Worm (Caenorhabditis elegans) whole organism, L4/young adult: ENCODE data around the gene pals-31.

Experiments used
- dao-5 ChIP-seq: sonication (generic microtip); optimal IDR thresholded peaks from 2 replicates; lab custom pipeline; 2016; ENCODE audit warnings: missing genotype, missing genetic modification characterization, moderate library complexity, missing compliant biosample characterization
- him-1 ChIP-seq: sonication (generic microtip); optimal IDR thresholded peaks from 2 replicates; lab custom pipeline; 2016; ENCODE audit warnings: missing genotype, missing genetic modification reagents, missing genetic modification characterization, missing compliant biosample characterization

DNA sequence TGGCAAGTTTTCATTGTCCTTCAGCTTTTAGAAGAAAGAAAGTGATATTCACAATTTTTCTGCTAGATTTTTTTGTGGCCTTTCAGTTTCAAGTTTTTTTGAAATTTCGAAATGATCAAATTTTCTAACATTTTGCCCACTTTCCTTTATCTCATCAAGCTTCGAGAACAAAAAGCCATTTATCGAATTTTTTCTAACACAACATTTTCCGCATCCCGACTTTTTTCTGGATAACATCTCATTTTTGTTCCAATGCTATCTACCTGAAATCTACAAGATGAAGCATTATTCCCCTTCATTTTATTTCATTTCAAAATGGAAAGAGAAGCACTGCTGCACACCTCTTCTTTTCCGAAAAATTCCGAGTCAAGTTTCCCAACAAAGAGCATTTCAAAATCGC lies 43.4 kb upstream of the pals-31 start, which contains the start of gene ZK488.5:
- TF ChIP-seq him-1 (tag; lab: Kevin White, UChicago) (no peak), dao-5 (tag; lab: Kevin White, UChicago) (no peak)
